Worm (Caenorhabditis elegans) whole organism, L3 larva: ENCODE data around the gene R05G6.3.

ENCODE experiments used
- egl-27 ChIP-seq: sonication (generic microtip); optimal IDR thresholded peaks from 4 replicates; lab custom pipeline; 2017; ENCODE audit warnings: missing biosample characterization, missing genetic modification reagents, missing genetic modification characterization
- nhr-11 ChIP-seq: fragments of 150-350 bp; optimal IDR thresholded peaks from 2 replicates; lab custom pipeline; 2014; ENCODE audit warnings: missing biosample characterization, missing genetic modification characterization
- nhr-28 ChIP-seq: fragments of 150-350 bp; optimal IDR thresholded peaks from 2 replicates; lab custom pipeline; 2014; ENCODE audit warnings: missing biosample characterization, missing genetic modification characterization
- nhr-67 ChIP-seq: fragments of 150-350 bp; optimal IDR thresholded peaks from 2 replicates; lab custom pipeline; 2014; ENCODE audit warnings: missing biosample characterization, missing genetic modification characterization
- pha-4 ChIP-seq: fragments of 150-350 bp; optimal IDR thresholded peaks from 2 replicates; lab custom pipeline; 2014; ENCODE audit warnings: missing biosample characterization, missing genetic modification reagents, missing genetic modification characterization
- sea-2 ChIP-seq: fragments of 150-350 bp; sonication (generic microtip); optimal IDR thresholded peaks from 4 replicates; lab custom pipeline; 2014; ENCODE audit warnings: missing biosample characterization, missing genetic modification reagents, missing genetic modification characterization
- tbx-2 ChIP-seq: sonication (generic microtip); optimal IDR thresholded peaks from 2 replicates; lab custom pipeline; 2016; ENCODE audit warnings: mild to moderate bottlenecking, missing genetic modification characterization, missing compliant biosample characterization
- unc-39 ChIP-seq: sonication (generic microtip); optimal IDR thresholded peaks from 4 replicates; lab custom pipeline; 2017; ENCODE audit warnings: missing biosample characterization, missing genetic modification characterization
- unc-62 ChIP-seq: fragments of 150-350 bp; sonication (generic microtip); optimal IDR thresholded peaks from 4 replicates; lab custom pipeline; 2014; ENCODE audit warnings: missing biosample characterization, missing genetic modification reagents, missing genetic modification characterization
- ztf-11 ChIP-seq: fragments of 150-350 bp; optimal IDR thresholded peaks from 2 replicates; lab custom pipeline; 2014; ENCODE audit warnings: missing biosample characterization, missing genetic modification characterization

DNA sequence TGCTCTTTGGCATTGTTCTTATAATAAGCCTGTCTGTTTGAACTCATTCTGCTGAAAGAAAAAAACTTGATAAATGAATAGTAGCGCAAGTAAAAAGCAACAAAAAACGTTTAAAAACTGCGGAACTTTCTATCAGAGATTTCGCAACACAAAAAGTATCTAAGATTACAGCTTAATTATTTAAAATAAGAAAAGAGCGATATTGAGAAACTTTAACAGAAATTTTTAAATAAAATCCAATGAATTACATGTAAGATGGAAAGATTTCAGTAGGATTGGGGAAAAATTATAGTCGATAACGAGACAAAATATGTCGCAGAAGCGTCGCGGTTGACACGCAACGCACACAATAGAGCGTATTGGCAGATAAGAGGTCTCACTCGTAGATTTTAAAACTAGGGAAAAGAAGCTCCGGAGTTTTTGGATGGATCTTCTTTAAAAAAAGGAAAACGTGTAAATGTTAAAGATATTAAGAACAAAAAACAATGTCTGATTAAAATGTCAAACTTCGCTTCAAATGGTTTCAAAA is 45.3 kb downstream of the R05G6.3 start, which contains the start of gene ima-3:
- no peak for TF ChIP-seq unc-62 (GFP tag; lab: Kevin White, UChicago)
- no peak for TF ChIP-seq egl-27
- no peak for TF ChIP-seq ztf-11 (tag; lab: Kevin White, UChicago)
- no peak for TF ChIP-seq nhr-11
- TF ChIP-seq nhr-67 (tag; lab: Kevin White, UChicago): no peak
- peak; percentile 78 for TF ChIP-seq pha-4
- no peak for TF ChIP-seq sea-2 (GFP tag; lab: Kevin White, UChicago)
- no peak for TF ChIP-seq unc-39 (tag; lab: Kevin White, UChicago)
- TF ChIP-seq tbx-2 (tag; lab: Kevin White, UChicago): no peak
- no peak for TF ChIP-seq nhr-28 (tag; lab: Kevin White, UChicago)
